Fruit fly (Drosophila melanogaster): ENCODE results near the gene CG9312.

Gene CG9312

DNA sequence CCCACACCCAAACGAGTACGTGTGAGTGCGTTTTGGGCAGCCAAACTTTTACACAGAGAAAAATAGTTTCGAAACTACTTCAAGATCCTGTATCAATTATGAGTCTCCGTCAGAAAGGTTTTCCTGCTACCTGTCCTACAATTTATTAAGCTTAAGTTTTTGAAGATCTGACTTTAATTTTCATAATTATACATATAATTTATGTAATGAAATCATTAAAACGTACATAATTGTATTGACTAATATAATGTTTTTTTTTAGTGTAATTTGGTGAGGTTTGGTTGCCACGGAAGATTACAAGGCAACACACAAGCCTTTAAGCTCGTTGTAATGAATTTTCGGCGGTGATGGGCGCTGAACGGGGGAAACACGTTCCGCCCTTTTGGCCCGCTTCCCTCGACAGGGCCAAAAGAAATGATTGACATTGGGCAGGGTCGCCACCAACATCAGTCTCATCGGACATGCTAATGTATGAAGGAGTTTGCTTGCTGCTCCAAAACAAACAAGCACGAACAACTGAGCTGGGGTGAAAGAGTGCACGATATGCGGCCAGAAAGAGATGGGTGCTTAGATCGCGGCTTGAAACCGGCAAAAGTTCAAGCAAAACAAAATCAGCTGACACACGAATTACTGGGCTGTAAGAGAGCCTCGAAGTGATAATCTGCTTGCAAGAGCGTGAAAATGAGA is 28.6 kb downstream of the CG9312 start (continued):
- peak; percentile 12; the same call in 1 of the 3 replicates for TF ChIP-seq Optix (GFP tag; IDR thresholded peaks at IDR 0.05)
- TF ChIP-seq klu (GFP tag; IDR thresholded peaks at IDR 0.05), result no peak
- TF ChIP-seq CG6272 (GFP tag; IDR thresholded peaks at IDR 0.05), result no peak
- TF ChIP-seq CG34376 (GFP tag; optimal IDR thresholded peaks at IDR 0.05), result no peak
- TF ChIP-seq cas (GFP tag; IDR thresholded peaks at IDR 0.05), result no peak
- no peak for TF ChIP-seq CG6654 (GFP tag; optimal IDR thresholded peaks at IDR 0.05)
- no peak for TF ChIP-seq h (optimal IDR thresholded peaks at IDR 0.05)
- peak; percentile 20 for TF ChIP-seq CG13296 (GFP tag; optimal IDR thresholded peaks at IDR 0.05)
- peak; percentile 43 for TF ChIP-seq CG9727 (GFP tag; optimal IDR thresholded peaks at IDR 0.05)
- peak; percentile 52 for TF ChIP-seq CG17385 (GFP tag; optimal IDR thresholded peaks at IDR 0.05)
- TF ChIP-seq CG2712 (tag; optimal IDR thresholded peaks at IDR 0.05), result peak; percentile 85
- TF ChIP-seq onecut (GFP tag; IDR thresholded peaks at IDR 0.05), result peak; percentile 61
- no peak for TF ChIP-seq CG16863 (GFP tag; optimal IDR thresholded peaks at IDR 0.05)
- TF ChIP-seq ac (GFP tag; optimal IDR thresholded peaks at IDR 0.05), result no peak
- TF ChIP-seq Sox102F (GFP tag; optimal IDR thresholded peaks at IDR 0.05), result peak; percentile 88
- TF ChIP-seq gcm2 (GFP tag; optimal IDR thresholded peaks at IDR 0.05), result no peak
- TF ChIP-seq CG1602 (GFP tag; optimal IDR thresholded peaks at IDR 0.05), result peak; percentile 72
- TF ChIP-seq Mrtf (GFP tag; IDR thresholded peaks at IDR 0.05), result peak; percentile 45; the same call in 1 of the 3 replicates
- no peak for TF ChIP-seq CG8290 (GFP tag; optimal IDR thresholded peaks at IDR 0.05)
- TF ChIP-seq CG8290 (tag; optimal IDR thresholded peaks at IDR 0.05), result no peak
- no peak for TF ChIP-seq CG1792 (GFP tag; optimal IDR thresholded peaks at IDR 0.05)
- peak; percentile 66 for TF ChIP-seq CG12219 (GFP tag; optimal IDR thresholded peaks at IDR 0.05)
- TF ChIP-seq Opbp (GFP tag; IDR thresholded peaks at IDR 0.05; ENCODE audit: partially characterized antibody), result no peak
- no peak for TF ChIP-seq BtbVII (GFP tag; optimal IDR thresholded peaks at IDR 0.05)
- peak; percentile 25 for TF ChIP-seq HHEX (GFP tag; optimal IDR thresholded peaks at IDR 0.05)
- TF ChIP-seq Dbx (GFP tag; IDR thresholded peaks at IDR 0.05), result no peak
- peak; percentile 85 for TF ChIP-seq ci (GFP tag; IDR thresholded peaks at IDR 0.05)
- TF ChIP-seq CG3281 (GFP tag; optimal IDR thresholded peaks at IDR 0.05), result no peak
- TF ChIP-seq Awh (GFP tag; IDR thresholded peaks at IDR 0.05), result peak; percentile 34; the same call in 1 of the 2 replicates
- TF ChIP-seq CG31365 (tag; optimal IDR thresholded peaks at IDR 0.05), result no peak
- peak; percentile 66 for TF ChIP-seq CG8924 (tag; optimal IDR thresholded peaks at IDR 0.05)
- TF ChIP-seq CG3995 (GFP tag; optimal IDR thresholded peaks at IDR 0.05), result no peak
- peak; percentile 49; the same call in 1 of the 3 replicates for TF ChIP-seq CG11695 (GFP tag; IDR thresholded peaks at IDR 0.05)
- no peak for TF ChIP-seq wek (GFP tag; optimal IDR thresholded peaks at IDR 0.05)
- TF ChIP-seq CG12299 (tag; optimal IDR thresholded peaks at IDR 0.05), result peak; percentile 6
- no peak for TF ChIP-seq Lim3 (GFP tag; IDR thresholded peaks at IDR 0.05)
- peak; percentile 71 for TF ChIP-seq CG7839 (tag; optimal IDR thresholded peaks at IDR 0.05)
- no peak for TF ChIP-seq CG12104 (GFP tag; optimal IDR thresholded peaks at IDR 0.05)
- TF ChIP-seq CG10979 (tag; optimal IDR thresholded peaks at IDR 0.05), result peak; percentile 85
- no peak for TF ChIP-seq D (optimal IDR thresholded peaks at IDR 0.05)
- peak; percentile 71 for TF ChIP-seq D (GFP tag; optimal IDR thresholded peaks at IDR 0.05)
- no peak for TF ChIP-seq tna (GFP tag; IDR thresholded peaks at IDR 0.05; ENCODE audit: partially characterized antibody)
- TF ChIP-seq Adf1 (GFP tag; IDR thresholded peaks at IDR 0.05), result no peak
- TF ChIP-seq nerfin-1 (tag; optimal IDR thresholded peaks at IDR 0.05), result peak; percentile 66
- TF ChIP-seq CG11456 (GFP tag; IDR thresholded peaks at IDR 0.05), result 0 out of 3 replicates have a peak, but pooled peaks have one; percentile 62
- no peak for TF ChIP-seq dan (GFP tag; IDR thresholded peaks at IDR 0.05)
- TF ChIP-seq Mes4 (GFP tag; optimal IDR thresholded peaks at IDR 0.05), result no peak
- TF ChIP-seq NC2α (GFP tag; optimal IDR thresholded peaks at IDR 0.05), result no peak
- peak; percentile 46 for TF ChIP-seq CG12155 (GFP tag; optimal IDR thresholded peaks at IDR 0.05)
- no peak for TF ChIP-seq CG10321 (GFP tag; IDR thresholded peaks at IDR 0.05)
- no peak for TF ChIP-seq CG12769 (tag; optimal IDR thresholded peaks at IDR 0.05)

Data from whole organism, embryonic.